Fruit fly (Drosophila melanogaster) whole organism, prepupa: Measurements from ENCODE around the gene CG34256.
A peak's percentile ranks its signal among the peaks of the same experiment; 100 is the strongest.

Experiments used
- Blimp-1 ChIP-seq: fragments of 200-800 bp; sonication (Bioruptor generic); optimal IDR thresholded peaks from 3 replicates; lab custom pipeline; 2017; ENCODE audit warnings: missing biosample characterization, missing genetic modification characterization, mild to moderate bottlenecking, moderate library complexity, missing genetic modification reagents
- CG10631 ChIP-seq: fragments of 200-800 bp; sonication (Bioruptor generic); optimal IDR thresholded peaks from 2 replicates; lab custom pipeline; 2016; ENCODE audit warnings: missing biosample characterization, missing genetic modification characterization
- CG11294 ChIP-seq: fragments of 200-800 bp; sonication (Bioruptor generic); IDR thresholded peaks from 2 replicates; pipeline ENCODE4 v1.3.6; 2022; ENCODE audit warnings: missing biosample characterization, missing genetic modification characterization
- CG15336 ChIP-seq: fragments of 200-800 bp; sonication (Bioruptor generic); IDR thresholded peaks from 2 replicates; pipeline ENCODE4 v1.3.6; 2022; ENCODE audit warnings: missing biosample characterization, missing genetic modification characterization
- CG1621 ChIP-seq: fragments of 200-800 bp; sonication (Bioruptor generic); optimal IDR thresholded peaks from 3 replicates; lab custom pipeline; 2018; ENCODE audit warnings: missing biosample characterization, mild to moderate bottlenecking, missing genetic modification characterization
- CG32006 ChIP-seq: fragments of 200-800 bp; sonication (Bioruptor generic); optimal IDR thresholded peaks from 3 replicates; lab custom pipeline; 2017; ENCODE audit warnings: missing biosample characterization, mild to moderate bottlenecking, missing genetic modification characterization
- CG34406 ChIP-seq: fragments of 200-800 bp; sonication (Bioruptor generic); optimal IDR thresholded peaks from 3 replicates; lab custom pipeline; 2016; ENCODE audit warnings: missing biosample characterization, missing genetic modification characterization
- CG4318 ChIP-seq: fragments of 200-800 bp; sonication (Bioruptor generic); optimal IDR thresholded peaks from 3 replicates; lab custom pipeline; 2017; ENCODE audit warnings: missing biosample characterization, mild to moderate bottlenecking, missing genetic modification characterization
- CG6808 ChIP-seq: fragments of 200-800 bp; sonication (Bioruptor generic); optimal IDR thresholded peaks from 3 replicates; lab custom pipeline; 2017; ENCODE audit warnings: missing biosample characterization, missing genetic modification characterization, mild to moderate bottlenecking, moderate library complexity, missing genetic modification reagents
- CG7368 ChIP-seq: fragments of 200-800 bp; sonication (Bioruptor generic); optimal IDR thresholded peaks from 3 replicates; lab custom pipeline; 2016; ENCODE audit warnings: missing biosample characterization, missing genetic modification characterization
- CG8119 ChIP-seq: fragments of 200-800 bp; sonication (Bioruptor generic); IDR thresholded peaks from 3 replicates; pipeline ENCODE4 v1.3.6; 2022; ENCODE audit warnings: missing biosample characterization, missing genetic modification characterization
- CG8319 ChIP-seq: fragments of 200-800 bp; sonication (Bioruptor generic); optimal IDR thresholded peaks from 3 replicates; lab custom pipeline; 2016; ENCODE audit warnings: missing biosample characterization, missing genetic modification characterization
- Eip75B ChIP-seq: fragments of 200-800 bp; sonication (Bioruptor generic); optimal IDR thresholded peaks from 3 replicates; lab custom pipeline; 2016; ENCODE audit warnings: missing biosample characterization, missing genetic modification characterization
- Eip78C ChIP-seq: fragments of 200-800 bp; sonication (Bioruptor generic); peaks from one replicate; lab custom pipeline; 2016; ENCODE audit warnings: missing biosample characterization, missing genetic modification characterization
- Eip93F ChIP-seq: fragments of 200-800 bp; sonication (Bioruptor generic); optimal IDR thresholded peaks from 2 replicates; lab custom pipeline; 2016; ENCODE audit warnings: missing biosample characterization, mild to moderate bottlenecking, missing genetic modification characterization
- Gug ChIP-seq: fragments of 200-800 bp; sonication (Bioruptor generic); IDR thresholded peaks from 2 replicates; pipeline ENCODE4 v1.3.6; 2022; ENCODE audit warnings: missing biosample characterization, missing genetic modification characterization
- Hr39 ChIP-seq: fragments of 200-800 bp; sonication (Bioruptor generic); optimal IDR thresholded peaks from 2 replicates; lab custom pipeline; 2016; ENCODE audit warnings: missing biosample characterization, missing genetic modification characterization
- Hr4 ChIP-seq: fragments of 200-800 bp; sonication (Bioruptor generic); optimal IDR thresholded peaks from 3 replicates; lab custom pipeline; 2016; ENCODE audit warnings: missing biosample characterization, missing genetic modification characterization
- OdsH ChIP-seq: fragments of 200-800 bp; sonication (Bioruptor generic); optimal IDR thresholded peaks from 3 replicates; lab custom pipeline; 2016; ENCODE audit warnings: missing biosample characterization, missing genetic modification characterization
- Smox ChIP-seq: fragments of 200-800 bp; sonication (Bioruptor generic); optimal IDR thresholded peaks from 3 replicates; lab custom pipeline; 2016; ENCODE audit warnings: missing biosample characterization, missing genetic modification characterization
- Sox102F ChIP-seq: fragments of 200-800 bp; sonication (Bioruptor generic); optimal IDR thresholded peaks from 2 replicates; lab custom pipeline; 2016; ENCODE audit warnings: missing biosample characterization, mild to moderate bottlenecking, missing genetic modification characterization
- Sox14 ChIP-seq: fragments of 200-800 bp; sonication (Bioruptor generic); optimal IDR thresholded peaks from 3 replicates; lab custom pipeline; 2016; ENCODE audit warnings: missing biosample characterization, missing genetic modification characterization
- Sox15 ChIP-seq: fragments of 200-800 bp; sonication (Bioruptor generic); optimal IDR thresholded peaks from 3 replicates; lab custom pipeline; 2016; ENCODE audit warnings: missing biosample characterization, missing genetic modification characterization
- acj6 ChIP-seq: fragments of 200-800 bp; sonication (Bioruptor generic); optimal IDR thresholded peaks from 3 replicates; lab custom pipeline; 2016; ENCODE audit warnings: missing biosample characterization, missing genetic modification characterization
- cyc ChIP-seq: fragments of 200-800 bp; sonication (Bioruptor generic); optimal IDR thresholded peaks from 3 replicates; lab custom pipeline; 2016; ENCODE audit warnings: missing biosample characterization, missing genetic modification characterization
- dac ChIP-seq: fragments of 200-800 bp; sonication (Bioruptor generic); optimal IDR thresholded peaks from 2 replicates; lab custom pipeline; 2017; ENCODE audit warnings: missing biosample characterization, mild to moderate bottlenecking, missing genetic modification characterization
- eg ChIP-seq: fragments of 200-800 bp; sonication (Bioruptor generic); IDR thresholded peaks from 3 replicates; pipeline ENCODE4 v1.3.6; 2022; ENCODE audit warnings: missing biosample characterization, missing genetic modification characterization
- fd59A ChIP-seq: fragments of 200-800 bp; sonication (Bioruptor generic); optimal IDR thresholded peaks from 2 replicates; lab custom pipeline; 2017; ENCODE audit warnings: missing biosample characterization, mild to moderate bottlenecking, missing genetic modification characterization, missing genetic modification reagents
- fd85E ChIP-seq: fragments of 200-800 bp; sonication (Bioruptor generic); optimal IDR thresholded peaks from 3 replicates; lab custom pipeline; 2016; ENCODE audit warnings: missing biosample characterization, missing genetic modification characterization
- fkh ChIP-seq: fragments of 200-800 bp; sonication (Bioruptor generic); optimal IDR thresholded peaks from 3 replicates; lab custom pipeline; 2017; ENCODE audit warnings: missing biosample characterization, mild to moderate bottlenecking, missing genetic modification characterization, moderate library complexity
- lz ChIP-seq: fragments of 200-800 bp; sonication (Bioruptor generic); optimal IDR thresholded peaks from 3 replicates; lab custom pipeline; 2016; ENCODE audit warnings: missing biosample characterization, missing genetic modification characterization
- net ChIP-seq: fragments of 200-800 bp; sonication (Bioruptor generic); optimal IDR thresholded peaks from 3 replicates; lab custom pipeline; 2016; ENCODE audit warnings: missing biosample characterization, missing genetic modification characterization
- pdm3 ChIP-seq: fragments of 200-800 bp; sonication (Bioruptor generic); optimal IDR thresholded peaks from 3 replicates; lab custom pipeline; 2016; ENCODE audit warnings: missing biosample characterization, missing genetic modification characterization
- salr ChIP-seq, 2 experiments: fragments of 200-800 bp; sonication (Bioruptor generic); optimal IDR thresholded peaks; 3 replicates each; lab custom pipeline; 2016 to 2018; ENCODE audit warnings: missing biosample characterization in 2 of 2, missing genetic modification characterization in 2 of 2, mild to moderate bottlenecking in 1 of 2
- spab ChIP-seq: fragments of 200-800 bp; sonication (Bioruptor generic); optimal IDR thresholded peaks from 2 replicates; lab custom pipeline; 2017; ENCODE audit warnings: missing biosample characterization, mild to moderate bottlenecking, missing genetic modification characterization, missing genetic modification reagents
- ss ChIP-seq, 2 experiments: fragments of 200-800 bp; sonication (Bioruptor generic); optimal IDR thresholded peaks; 2 replicates in 1 of 2; 3 replicates in 1 of 2; lab custom pipeline; 2017 to 2018; ENCODE audit warnings: mild to moderate bottlenecking in 2 of 2, missing biosample characterization in 2 of 2, missing genetic modification characterization in 2 of 2, moderate library complexity in 1 of 2
- svp ChIP-seq: fragments of 200-800 bp; sonication (Bioruptor generic); peaks from one replicate; lab custom pipeline; 2016; ENCODE audit warnings: missing biosample characterization, missing genetic modification characterization
- topi ChIP-seq: fragments of 200-800 bp; sonication (Bioruptor generic); optimal IDR thresholded peaks from 3 replicates; lab custom pipeline; 2016; ENCODE audit warnings: missing biosample characterization, missing genetic modification characterization

The CG34256 gene

DNA sequence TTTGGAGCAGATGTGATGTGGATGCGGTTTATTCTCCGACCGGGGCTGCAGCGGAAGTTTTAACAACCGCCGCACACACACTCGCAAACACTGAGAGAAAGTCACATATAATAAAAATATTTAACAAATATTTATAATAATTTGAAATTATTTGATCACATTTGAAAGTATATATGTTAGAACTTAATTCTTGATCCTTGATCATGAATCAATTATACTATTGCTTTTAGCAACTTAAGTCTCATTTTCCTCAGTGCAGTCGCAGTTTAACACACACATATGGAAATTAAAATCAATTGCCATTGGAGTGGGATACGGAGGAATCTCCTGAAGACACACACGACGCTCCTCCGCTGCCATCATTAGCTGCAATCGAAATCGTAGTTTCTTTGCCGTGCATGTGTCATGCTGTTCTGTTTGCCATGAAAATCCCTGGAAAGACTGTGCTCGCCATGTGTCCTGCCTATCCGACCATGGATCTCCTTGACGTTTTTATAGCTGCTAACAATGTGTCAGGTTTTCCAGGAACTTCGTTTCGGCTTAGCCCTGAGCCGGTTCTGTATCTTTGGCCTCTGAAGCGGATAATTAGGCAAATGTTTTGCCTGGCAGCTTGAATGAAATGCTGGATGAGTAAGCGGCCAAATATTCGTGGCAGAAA, 43.7 kb upstream of the CG34256 start (continued):
- TF ChIP-seq CG6808, result peak; percentile 75
- peak; percentile 65; the same call in 2 of the 3 replicates for TF ChIP-seq CG8119 (GFP tag; lab: Robert Waterston, UW)
- no peak for TF ChIP-seq dac
- peak; percentile 64 for TF ChIP-seq Sox102F (GFP tag; lab: Kevin White, UChicago)
- peak; percentile 47 for TF ChIP-seq CG8319 (GFP tag; lab: Kevin White, UChicago)
- TF ChIP-seq CG7368, result peak; percentile 63
- TF ChIP-seq CG11294 (GFP tag; lab: Robert Waterston, UW), result no peak
- peak; percentile 66 for TF ChIP-seq CG1621
- TF ChIP-seq topi (GFP tag; lab: Kevin White, UChicago), result peak; percentile 63
- TF ChIP-seq lz (GFP tag; lab: Kevin White, UChicago), result peak; percentile 36
- TF ChIP-seq fkh (GFP tag; lab: Kevin White, UChicago), result peak; percentile 13
- peak; percentile 72 to 80 for TF ChIP-seq ss (GFP tag; optimal IDR thresholded peaks at IDR 0.05; lab: Kevin White, UChicago)
- TF ChIP-seq salr (GFP tag; optimal IDR thresholded peaks at IDR 0.05; lab: Kevin White, UChicago), result peak; percentile 50 to 60
- TF ChIP-seq svp, result peak; percentile 77
- TF ChIP-seq cyc (GFP tag; lab: Kevin White, UChicago), result peak; percentile 53
- TF ChIP-seq Sox15 (GFP tag; lab: Kevin White, UChicago), result peak; percentile 39
- peak; percentile 74 for TF ChIP-seq CG10631 (GFP tag; lab: Kevin White, UChicago)
- 0 out of 2 replicates have a peak, but pooled peaks have one; percentile 35 for TF ChIP-seq Gug
- TF ChIP-seq fd85E (GFP tag; lab: Kevin White, UChicago), result peak; percentile 34
- TF ChIP-seq CG4318 (GFP tag; lab: Kevin White, UChicago), result peak; percentile 26
- peak; percentile 64 for TF ChIP-seq eg (GFP tag; lab: Robert Waterston, UW)

- TF ChIP-seq Sox15 (GFP tag; lab: Kevin White, UChicago) (no peak), acj6 (no peak), CG11294 (GFP tag; lab: Robert Waterston, UW) (no peak)
Observed at dm6 chr3L:19032676-19033075, 43.1 kb upstream of the CG34256 start.

dm6 chr3L:19031858-19032257, 42.2 kb upstream of the CG34256 start:
- TF ChIP-seq Eip75B (GFP tag; lab: Kevin White, UChicago) (no peak), Sox14 (GFP tag; lab: Kevin White, UChicago) (peak; percentile 16), topi (GFP tag; lab: Kevin White, UChicago) (no peak)

DNA sequence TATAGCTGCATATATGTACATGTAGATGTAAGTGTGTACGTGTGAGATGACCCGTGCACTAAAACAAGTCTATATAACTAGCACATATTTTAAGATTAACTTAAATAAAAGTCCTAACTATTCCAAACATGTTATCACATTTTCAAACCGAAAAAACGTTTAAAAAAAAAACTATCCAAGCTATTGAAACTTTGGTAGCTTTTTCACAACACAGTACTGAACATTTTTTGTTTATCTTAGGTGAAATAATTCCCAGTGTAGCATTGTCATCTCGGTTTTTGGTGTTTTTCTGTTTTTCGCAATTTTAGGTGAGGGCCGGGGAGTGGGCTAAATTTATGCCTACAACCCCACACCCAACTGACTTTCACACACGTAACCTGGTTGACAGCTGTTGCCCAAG, 37.6 kb upstream of the CG34256 start:
- TF ChIP-seq CG32006 (GFP tag; lab: Kevin White, UChicago) (peak; percentile 12), Eip78C (peak; percentile 71), Hr4 (GFP tag; lab: Kevin White, UChicago) (peak; percentile 17), svp (peak; percentile 54), CG7368 (no peak), Eip93F (GFP tag; lab: Kevin White, UChicago) (no peak), Blimp-1 (GFP tag; lab: Kevin White, UChicago) (no peak), net (GFP tag; lab: Kevin White, UChicago) (no peak), OdsH (GFP tag; lab: Kevin White, UChicago) (peak; percentile 13), pdm3 (GFP tag; lab: Kevin White, UChicago) (no peak), CG11294 (GFP tag; lab: Robert Waterston, UW) (no peak), CG15336 (GFP tag; lab: Robert Waterston, UW) (no peak), eg (GFP tag; lab: Robert Waterston, UW) (no peak), Hr39 (GFP tag; lab: Kevin White, UChicago) (no peak), Smox (GFP tag; lab: Kevin White, UChicago) (no peak), fd85E (GFP tag; lab: Kevin White, UChicago) (no peak), salr (GFP tag; optimal IDR thresholded peaks at IDR 0.05; lab: Kevin White, UChicago) (no peak), spab (GFP tag; lab: Kevin White, UChicago) (no peak), lz (GFP tag; lab: Kevin White, UChicago) (no peak), fd59A (GFP tag; lab: Kevin White, UChicago) (no peak), CG8119 (GFP tag; lab: Robert Waterston, UW) (no peak), CG34406 (GFP tag; lab: Kevin White, UChicago) (no peak), CG6808 (no peak)
